Fruit fly (Drosophila melanogaster) Kc167 (cell line): Measurements from ENCODE around the gene Ccn.

Source experiments
- Myc ChIP-seq: fragments of >200 bp; optimal IDR thresholded peaks from 2 replicates; lab custom pipeline; 2017; ENCODE audit warnings: missing external identifiers
- Sin3A ChIP-seq: fragments of >200 bp; optimal IDR thresholded peaks from 2 replicates; lab custom pipeline; 2018; ENCODE audit warnings: missing external identifiers
- h ChIP-seq: fragments of >200 bp; optimal IDR thresholded peaks from 3 replicates; lab custom pipeline; 2018; ENCODE audit warnings: missing external identifiers
- insv ChIP-seq: fragments of >200 bp; optimal IDR thresholded peaks from 3 replicates; lab custom pipeline; 2018; ENCODE audit warnings: missing external identifiers
- psq ChIP-seq: fragments of >200 bp; optimal IDR thresholded peaks from 2 replicates; lab custom pipeline; 2017; ENCODE audit warnings: missing external identifiers
- ttk ChIP-seq: sonication (Bioruptor generic); optimal IDR thresholded peaks from 2 replicates; lab custom pipeline; 2017; ENCODE audit warnings: missing external identifiers

dm6 chr3L:17791067-17791466 is 101.3 kb downstream of the Ccn start:
- no peak for TF ChIP-seq insv (lab: Kevin White, UChicago)
- no peak for TF ChIP-seq Sin3A
- TF ChIP-seq ttk (lab: Kevin White, UChicago) = no peak
- TF ChIP-seq Myc = no peak
- no peak for TF ChIP-seq psq (lab: Kevin White, UChicago)
- no peak for TF ChIP-seq h (lab: Kevin White, UChicago)
